Fruit fly (Drosophila melanogaster) whole organism, embryonic: ENCODE measurements around the gene CG8300.

ENCODE experiments used
- Atf3 ChIP-seq: fragments of 200-800 bp; sonication (Bioruptor generic); optimal IDR thresholded peaks from 3 replicates; lab custom pipeline; 2016; ENCODE audit warnings: missing biosample characterization, missing genetic modification characterization
- BEAF-32 ChIP-seq: fragments of 200-800 bp; sonication (Bioruptor generic); optimal IDR thresholded peaks from 3 replicates; lab custom pipeline; 2017; ENCODE audit warnings: missing biosample characterization, missing genetic modification characterization, mild to moderate bottlenecking, moderate library complexity, missing genetic modification reagents
- CG10462 ChIP-seq: fragments of 200-800 bp; sonication (Bioruptor generic); optimal IDR thresholded peaks from 2 replicates; lab custom pipeline; 2016; ENCODE audit warnings: missing biosample characterization, missing genetic modification characterization
- CG11085 ChIP-seq: fragments of 200-800 bp; sonication (Bioruptor generic); IDR thresholded peaks from 2 replicates; pipeline ENCODE4 v1.3.6; 2022; ENCODE audit warnings: missing biosample characterization, missing genetic modification characterization
- CG11456 ChIP-seq: fragments of 200-800 bp; sonication (Bioruptor generic); IDR thresholded peaks from 3 replicates; pipeline ENCODE4 v1.3.6; 2022; ENCODE audit warnings: missing biosample characterization, missing genetic modification characterization
- CG12219 ChIP-seq: fragments of 200-800 bp; sonication (Bioruptor generic); optimal IDR thresholded peaks from 3 replicates; lab custom pipeline; 2018; ENCODE audit warnings: missing biosample characterization, mild to moderate bottlenecking, missing genetic modification characterization
- CG13775 ChIP-seq: fragments of 200-800 bp; sonication (Bioruptor generic); optimal IDR thresholded peaks from 3 replicates; lab custom pipeline; 2017; ENCODE audit warnings: missing biosample characterization, mild to moderate bottlenecking, missing genetic modification characterization
- CG14441 ChIP-seq: fragments of 200-800 bp; sonication (Bioruptor generic); IDR thresholded peaks from 2 replicates; pipeline ENCODE4 v1.3.6; 2022; ENCODE audit warnings: missing biosample characterization, missing genetic modification characterization
- CG15269 ChIP-seq: fragments of 200-800 bp; sonication (Bioruptor generic); optimal IDR thresholded peaks from 2 replicates; lab custom pipeline; 2018; ENCODE audit warnings: missing biosample characterization, mild to moderate bottlenecking, missing genetic modification characterization, moderate library complexity
- CG1603 ChIP-seq: fragments of 200-800 bp; sonication (Bioruptor generic); optimal IDR thresholded peaks from 2 replicates; lab custom pipeline; 2019; ENCODE audit warnings: missing biosample characterization, mild to moderate bottlenecking, missing genetic modification characterization, moderate library complexity
- CG17385 ChIP-seq: fragments of 200-800 bp; sonication (Bioruptor generic); optimal IDR thresholded peaks from 3 replicates; lab custom pipeline; 2018; ENCODE audit warnings: missing biosample characterization, mild to moderate bottlenecking, missing genetic modification characterization
- CG2129 ChIP-seq: fragments of 200-800 bp; sonication (Bioruptor generic); IDR thresholded peaks from 2 replicates; pipeline ENCODE4 v1.3.6; 2022; ENCODE audit warnings: missing biosample characterization, missing genetic modification characterization; ENCODE audit not compliant: partially characterized antibody
- CG3065 ChIP-seq: fragments of 200-800 bp; sonication (Bioruptor generic); optimal IDR thresholded peaks from 2 replicates; lab custom pipeline; 2016; ENCODE audit warnings: missing biosample characterization, missing genetic modification characterization
- CG31224 ChIP-seq: fragments of 200-800 bp; sonication (Bioruptor generic); IDR thresholded peaks from 2 replicates; pipeline ENCODE4 v1.3.6; 2022; ENCODE audit warnings: missing biosample characterization, missing genetic modification characterization
- CG32532 ChIP-seq: fragments of 200-800 bp; sonication (Bioruptor generic); IDR thresholded peaks from 2 replicates; pipeline ENCODE4 v1.3.6; 2022; ENCODE audit warnings: missing biosample characterization, missing genetic modification characterization
- CG33213 ChIP-seq: fragments of 200-800 bp; sonication (Bioruptor generic); optimal IDR thresholded peaks from 3 replicates; lab custom pipeline; 2016; ENCODE audit warnings: missing biosample characterization, missing genetic modification characterization
- CG5180 ChIP-seq: fragments of 200-800 bp; sonication (Bioruptor generic); optimal IDR thresholded peaks from 3 replicates; lab custom pipeline; 2017; ENCODE audit warnings: missing biosample characterization, missing genetic modification characterization, mild to moderate bottlenecking, moderate library complexity, missing genetic modification reagents
- CG6765 ChIP-seq: fragments of 200-800 bp; sonication (Bioruptor generic); optimal IDR thresholded peaks from 3 replicates; lab custom pipeline; 2017; ENCODE audit warnings: missing biosample characterization, mild to moderate bottlenecking, missing genetic modification characterization
- CG8290 ChIP-seq, 3 experiments: fragments of 200-800 bp; sonication (Bioruptor generic); optimal IDR thresholded peaks; 2 replicates each; lab custom pipeline; 2016 to 2019; ENCODE audit warnings: missing biosample characterization in 3 of 3, missing genetic modification characterization in 3 of 3, mild to moderate bottlenecking in 2 of 3, moderate library complexity in 1 of 3
- CG8388 ChIP-seq: fragments of 200-800 bp; sonication (Bioruptor generic); optimal IDR thresholded peaks from 2 replicates; lab custom pipeline; 2019; ENCODE audit warnings: missing biosample characterization, mild to moderate bottlenecking, missing genetic modification characterization, moderate library complexity
- CG9797 ChIP-seq: fragments of 200-800 bp; sonication (Bioruptor generic); optimal IDR thresholded peaks from 3 replicates; lab custom pipeline; 2018; ENCODE audit warnings: missing biosample characterization, mild to moderate bottlenecking, missing genetic modification characterization
- CG9932 ChIP-seq: fragments of 200-800 bp; sonication (Bioruptor generic); IDR thresholded peaks from 2 replicates; pipeline ENCODE4 v1.3.6; 2022; ENCODE audit warnings: missing biosample characterization, missing genetic modification characterization
- CoRest ChIP-seq: fragments of 200-800 bp; sonication (Bioruptor generic); optimal IDR thresholded peaks from 3 replicates; lab custom pipeline; 2018; ENCODE audit warnings: missing biosample characterization, mild to moderate bottlenecking, missing genetic modification characterization, moderate library complexity
- Dll ChIP-seq: fragments of 200-800 bp; sonication (Bioruptor generic); IDR thresholded peaks from 4 replicates; pipeline ENCODE4 v1.3.6; 2022; ENCODE audit warnings: missing biosample characterization, missing genetic modification characterization; ENCODE audit not compliant: partially characterized antibody
- Ets97D ChIP-seq: fragments of 200-800 bp; sonication (Bioruptor generic); optimal IDR thresholded peaks from 3 replicates; lab custom pipeline; 2016; ENCODE audit warnings: missing biosample characterization, missing genetic modification characterization
- Gsc ChIP-seq: fragments of 200-800 bp; sonication (Bioruptor generic); IDR thresholded peaks from 2 replicates; pipeline ENCODE4 v1.3.6; 2022; ENCODE audit warnings: missing biosample characterization, missing genetic modification characterization
- Gug ChIP-seq: fragments of 200-800 bp; sonication (Bioruptor generic); IDR thresholded peaks from 4 replicates; pipeline ENCODE4 v1.3.6; 2022; ENCODE audit warnings: missing biosample characterization, missing genetic modification characterization
- Lhr ChIP-seq: fragments of 200-800 bp; sonication (Bioruptor generic); optimal IDR thresholded peaks from 3 replicates; lab custom pipeline; 2017; ENCODE audit warnings: mild to moderate bottlenecking, missing biosample characterization, missing genetic modification reagents, missing genetic modification characterization
- MESR4 ChIP-seq: fragments of 200-800 bp; sonication (Bioruptor generic); optimal IDR thresholded peaks from 2 replicates; lab custom pipeline; 2018; ENCODE audit warnings: missing biosample characterization, mild to moderate bottlenecking, missing genetic modification characterization, moderate library complexity
- Max ChIP-seq: fragments of 200-800 bp; sonication (Bioruptor generic); optimal IDR thresholded peaks from 2 replicates; lab custom pipeline; 2016; ENCODE audit warnings: missing biosample characterization, mild to moderate bottlenecking, missing genetic modification characterization
- NFAT ChIP-seq: fragments of 200-800 bp; sonication (Bioruptor generic); IDR thresholded peaks from 2 replicates; pipeline ENCODE4 v1.3.6; 2022; ENCODE audit warnings: missing biosample characterization, missing genetic modification characterization
- Xrp1 ChIP-seq: fragments of 200-800 bp; sonication (Bioruptor generic); IDR thresholded peaks from 2 replicates; pipeline ENCODE4 v1.3.6; 2022; ENCODE audit warnings: missing biosample characterization, missing genetic modification characterization
- cg ChIP-seq: fragments of 200-800 bp; sonication (Bioruptor generic); optimal IDR thresholded peaks from 3 replicates; lab custom pipeline; 2019; ENCODE audit warnings: missing biosample characterization, mild to moderate bottlenecking, missing genetic modification characterization, moderate library complexity
- chm ChIP-seq: fragments of 200-800 bp; sonication (Bioruptor generic); IDR thresholded peaks from 2 replicates; pipeline ENCODE4 v1.3.6; 2022; ENCODE audit warnings: missing biosample characterization, missing genetic modification characterization
- dpn ChIP-seq, 2 experiments: fragments of 200-800 bp; sonication (Bioruptor generic); optimal IDR thresholded peaks; 3 replicates each; lab custom pipeline; 2016; ENCODE audit warnings: missing biosample characterization in 2 of 2, missing genetic modification characterization in 2 of 2
- emc ChIP-seq: fragments of 200-800 bp; sonication (Bioruptor generic); optimal IDR thresholded peaks from 2 replicates; lab custom pipeline; 2016; ENCODE audit warnings: missing biosample characterization, missing genetic modification characterization
- insv ChIP-seq, 2 experiments: fragments of 200-800 bp; sonication (Bioruptor generic); optimal IDR thresholded peaks; 3 replicates each; lab custom pipeline; 2016 to 2018; ENCODE audit warnings: missing biosample characterization in 2 of 2, missing genetic modification characterization in 2 of 2
- kah ChIP-seq: fragments of 200-800 bp; sonication (Bioruptor generic); optimal IDR thresholded peaks from 2 replicates; lab custom pipeline; 2018; ENCODE audit warnings: missing biosample characterization, mild to moderate bottlenecking, missing genetic modification characterization
- klu ChIP-seq: fragments of 200-800 bp; sonication (Bioruptor generic); IDR thresholded peaks from 2 replicates; pipeline ENCODE4 v1.3.6; 2022; ENCODE audit warnings: missing biosample characterization, missing genetic modification characterization
- lilli ChIP-seq: fragments of 200-800 bp; sonication (Bioruptor generic); optimal IDR thresholded peaks from 3 replicates; lab custom pipeline; 2016; ENCODE audit warnings: missing biosample characterization, missing genetic modification characterization
- mam ChIP-seq: fragments of 200-800 bp; sonication (Bioruptor generic); optimal IDR thresholded peaks from 3 replicates; lab custom pipeline; 2016; ENCODE audit warnings: missing biosample characterization, missing genetic modification characterization
- otp ChIP-seq: fragments of 200-800 bp; sonication (Bioruptor generic); IDR thresholded peaks from 3 replicates; pipeline ENCODE4, ENCODE4 v1.3.6; 2022; ENCODE audit warnings: missing biosample characterization, missing genetic modification characterization
- pfk ChIP-seq: fragments of 200-800 bp; sonication (Bioruptor generic); optimal IDR thresholded peaks from 2 replicates; lab custom pipeline; 2018; ENCODE audit warnings: missing biosample characterization, mild to moderate bottlenecking, missing genetic modification characterization, moderate library complexity
- ranshi ChIP-seq: fragments of 200-800 bp; sonication (Bioruptor generic); IDR thresholded peaks from 2 replicates; pipeline ENCODE4 v1.3.6; 2022; ENCODE audit warnings: missing biosample characterization, missing genetic modification characterization
- rib ChIP-seq: fragments of 200-800 bp; sonication (Bioruptor generic); IDR thresholded peaks from 2 replicates; pipeline ENCODE4 v1.3.6; 2022; ENCODE audit warnings: missing biosample characterization, missing genetic modification characterization
- salm ChIP-seq: fragments of 200-800 bp; sonication (Bioruptor generic); optimal IDR thresholded peaks from 2 replicates; lab custom pipeline; 2018; ENCODE audit warnings: missing biosample characterization, mild to moderate bottlenecking, missing genetic modification characterization
- sr ChIP-seq: fragments of 200-800 bp; sonication (Bioruptor generic); IDR thresholded peaks from 3 replicates; pipeline ENCODE4 v1.3.6; 2022; ENCODE audit warnings: missing biosample characterization, missing genetic modification characterization
- stwl ChIP-seq: fragments of 200-800 bp; sonication (Bioruptor generic); optimal IDR thresholded peaks from 3 replicates; lab custom pipeline; 2018; ENCODE audit warnings: missing biosample characterization, mild to moderate bottlenecking, missing genetic modification characterization, moderate library complexity
- zen ChIP-seq: fragments of 200-800 bp; sonication (Bioruptor generic); optimal IDR thresholded peaks from 3 replicates; lab custom pipeline; 2018; ENCODE audit warnings: missing biosample characterization, mild to moderate bottlenecking, missing genetic modification characterization, moderate library complexity
- zfh1 ChIP-seq: fragments of 200-800 bp; sonication (Bioruptor generic); IDR thresholded peaks from 3 replicates; pipeline ENCODE4 v1.3.6; 2022; ENCODE audit warnings: missing biosample characterization, missing genetic modification characterization

Gene CG8300

dm6 chrX:7102013-7102520, 2.6 kb upstream of the CG8300 start, which contains the start of gene CG4615 (continued):
- TF ChIP-seq otp (GFP tag; lab: Robert Waterston, UW): no peak
- peak; percentile 82; the same call in 2 of the 3 replicates for TF ChIP-seq sr (GFP tag; lab: Robert Waterston, UW)
- TF ChIP-seq rib: no peak
- TF ChIP-seq NFAT (GFP tag; lab: Robert Waterston, UW): peak; percentile 76
- no peak for TF ChIP-seq CG8388 (GFP tag; lab: Kevin White, UChicago)
- TF ChIP-seq MESR4 (GFP tag; lab: Kevin White, UChicago): peak; percentile 43
- TF ChIP-seq CG11456 (GFP tag; lab: Robert Waterston, UW): peak; percentile 77
- peak; percentile 34; the same call in 1 of the 2 replicates for TF ChIP-seq CG31224 (GFP tag; lab: Robert Waterston, UW)
- peak; percentile 50 for TF ChIP-seq lilli (GFP tag; lab: Kevin White, UChicago)
- peak; percentile 15 for TF ChIP-seq CG9797
- TF ChIP-seq CG17385 (GFP tag; lab: Kevin White, UChicago): no peak
- TF ChIP-seq CG12219 (GFP tag; lab: Kevin White, UChicago): no peak
- peak; percentile 87 for TF ChIP-seq BEAF-32 (GFP tag; lab: Kevin White, UChicago)
- peak; percentile 11; the same call in 1 of the 2 replicates for TF ChIP-seq chm (GFP tag; lab: Robert Waterston, UW)
- TF ChIP-seq insv (GFP tag; optimal IDR thresholded peaks at IDR 0.05; lab: Kevin White, UChicago): no peak
- TF ChIP-seq Max: no peak
- TF ChIP-seq CG6765: no peak
- TF ChIP-seq cg (GFP tag; lab: Kevin White, UChicago): no peak
- peak; percentile 89 for TF ChIP-seq Dll (GFP tag; lab: Robert Waterston, UW)
- TF ChIP-seq CG3065 (GFP tag; lab: Kevin White, UChicago): no peak
- TF ChIP-seq Lhr (GFP tag; lab: Kevin White, UChicago): no peak
- no peak for TF ChIP-seq CG10462 (GFP tag; lab: Kevin White, UChicago)
- TF ChIP-seq emc (GFP tag; lab: Kevin White, UChicago): no peak
- TF ChIP-seq CG9932 (GFP tag; lab: Robert Waterston, UW): peak; percentile 83
- peak; percentile 35 for TF ChIP-seq stwl (tag; lab: Kevin White, UChicago)
- no peak for TF ChIP-seq zen (tag; lab: Kevin White, UChicago)
- peak; percentile 74 for TF ChIP-seq Gug (GFP tag; lab: Robert Waterston, UW)
- TF ChIP-seq klu (GFP tag; lab: Robert Waterston, UW): 0 out of 2 replicates have a peak, but pooled peaks have one; percentile 2
- no peak for TF ChIP-seq dpn (GFP tag; optimal IDR thresholded peaks at IDR 0.05; lab: Kevin White, UChicago)
- TF ChIP-seq Xrp1: peak; percentile 43
- TF ChIP-seq CG15269 (tag; lab: Kevin White, UChicago): no peak
- peak; percentile 73; the same call in 2 of the 3 replicates for TF ChIP-seq zfh1 (GFP tag; lab: Robert Waterston, UW)
- 0 out of 2 replicates have a peak, but pooled peaks have one; percentile 26 for TF ChIP-seq ranshi (GFP tag; lab: Robert Waterston, UW)
- peak; percentile 100 for TF ChIP-seq CG13775 (GFP tag; lab: Kevin White, UChicago)
- no peak for TF ChIP-seq salm (tag; lab: Kevin White, UChicago)
- TF ChIP-seq pfk (GFP tag; lab: Kevin White, UChicago): no peak
- TF ChIP-seq CoRest (tag; lab: Kevin White, UChicago): no peak
- no peak for TF ChIP-seq CG11085 (GFP tag; lab: Robert Waterston, UW)
- peak; percentile 73 for TF ChIP-seq CG32532 (GFP tag; lab: Robert Waterston, UW)
- no peak for TF ChIP-seq Atf3
- peak; percentile 1 for TF ChIP-seq mam (GFP tag; lab: Kevin White, UChicago)
- TF ChIP-seq CG1603 (tag; lab: Kevin White, UChicago): peak; percentile 25
- TF ChIP-seq CG8290 (GFP tag; optimal IDR thresholded peaks at IDR 0.05; lab: Kevin White, UChicago): no peak
- peak in 1 of 2 experiments; percentile 53 for TF ChIP-seq CG8290 (tag; optimal IDR thresholded peaks at IDR 0.05; lab: Kevin White, UChicago)
- TF ChIP-seq CG14441 (GFP tag; lab: Robert Waterston, UW): peak; percentile 46
- TF ChIP-seq CG2129 (GFP tag; lab: Robert Waterston, UW): peak; percentile 69
- peak; percentile 44 for TF ChIP-seq Ets97D (GFP tag; lab: Kevin White, UChicago)
- no peak for TF ChIP-seq CG5180 (GFP tag; lab: Kevin White, UChicago)
- TF ChIP-seq Gsc: no peak
- no peak for TF ChIP-seq kah (GFP tag; lab: Kevin White, UChicago)
- TF ChIP-seq CG33213: no peak
